Worm (Caenorhabditis elegans): Measurements from ENCODE around the gene T05A7.7.

The T05A7.7 gene

DNA sequence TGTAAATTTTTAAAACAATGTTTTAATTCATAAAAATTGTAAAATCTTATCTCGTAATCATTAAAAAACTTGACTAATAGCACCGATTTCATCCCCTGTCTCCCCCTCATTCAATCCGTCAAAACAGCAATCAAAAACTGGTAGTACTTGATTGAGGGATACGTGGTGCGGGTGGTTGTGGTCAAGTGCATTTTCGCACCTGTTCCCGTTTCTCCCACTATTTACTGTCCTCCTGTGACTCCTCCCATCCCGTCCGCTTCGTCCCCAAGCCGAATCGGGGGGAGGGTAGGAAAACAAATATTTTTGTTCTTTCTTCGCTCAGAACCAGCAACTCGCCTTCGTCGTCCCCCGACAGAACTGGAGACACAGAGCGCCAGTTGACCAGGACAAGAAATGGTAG is 32.5 kb downstream of the T05A7.7 start, which contains the start of gene lgc-27:
Gene lgc-27, plus strand, starts transcription at position 301 of the 400 bp plus-strand sequence.
- TF ChIP-seq sma-3 (GFP tag; optimal IDR thresholded peaks at IDR 0.05) (no peak), unc-39 (tag; optimal IDR thresholded peaks at IDR 0.05) (no peak), lin-39 (tag; optimal IDR thresholded peaks at IDR 0.05) (no peak), mbf-1 (tag; optimal IDR thresholded peaks at IDR 0.05) (no peak), unc-62 (GFP tag; optimal IDR thresholded peaks at IDR 0.05) (no peak), ZK546.5 (tag; optimal IDR thresholded peaks at IDR 0.05) (no peak), ztf-1 (GFP tag; conservative IDR thresholded peaks at IDR 0.05) (no peak), F13H6.1 (tag; optimal IDR thresholded peaks at IDR 0.05) (no peak), peb-1 (tag; optimal IDR thresholded peaks at IDR 0.05) (no peak), fos-1 (tag; optimal IDR thresholded peaks at IDR 0.05) (no peak), elt-1 (tag; optimal IDR thresholded peaks at IDR 0.05) (no peak), nhr-25 (tag; optimal IDR thresholded peaks at IDR 0.05) (no peak), gmeb-1 (tag; optimal IDR thresholded peaks at IDR 0.05) (no peak)

DNA sequence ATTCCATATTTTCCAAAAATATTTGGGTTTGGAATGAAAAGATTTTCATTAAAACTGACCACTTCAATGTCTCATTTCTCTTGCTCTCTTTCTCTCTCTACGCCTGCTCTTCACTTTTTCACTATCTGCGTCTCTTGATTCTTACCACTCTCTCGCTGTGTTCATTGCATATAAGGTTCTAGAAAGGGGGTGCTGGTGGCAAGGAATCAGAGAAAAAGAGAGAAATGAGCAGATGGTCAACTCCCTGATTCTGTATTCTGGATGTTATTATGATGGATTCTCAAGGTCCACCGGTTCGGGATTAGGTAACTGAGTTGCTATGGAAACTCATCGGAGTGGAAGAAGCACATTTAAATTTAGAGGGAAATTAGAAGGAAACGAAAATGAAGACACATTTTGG is 40.5 kb downstream of the T05A7.7 start:
- TF ChIP-seq sma-9 (GFP tag; optimal IDR thresholded peaks at IDR 0.05), result no peak
- no peak for TF ChIP-seq sma-9 (tag; optimal IDR thresholded peaks at IDR 0.05)
- peak; percentile 47 for TF ChIP-seq unc-55 (GFP tag; optimal IDR thresholded peaks at IDR 0.05)
- TF ChIP-seq C34F6.9 (tag; optimal IDR thresholded peaks at IDR 0.05), result peak; percentile 37
- TF ChIP-seq lin-13 (GFP tag; optimal IDR thresholded peaks at IDR 0.05), result no peak

DNA sequence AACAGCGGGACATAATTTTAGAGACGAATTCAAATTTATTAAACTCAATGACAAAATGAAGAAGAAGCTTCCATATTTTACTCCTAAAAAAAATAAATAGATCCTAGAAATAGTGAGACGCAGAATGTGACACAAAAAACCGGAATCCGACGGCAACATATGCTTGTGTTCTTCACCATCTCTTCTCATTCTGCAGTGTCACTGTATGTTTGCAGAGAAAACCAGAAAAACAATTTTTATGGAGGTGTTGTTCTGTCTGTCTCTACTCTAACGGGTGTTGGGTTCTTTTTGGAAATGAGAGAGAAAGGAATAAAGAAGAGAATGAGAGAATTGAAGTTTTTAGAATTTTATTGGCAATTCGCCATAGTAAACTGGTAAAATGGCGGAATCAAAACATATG is 42.4 kb downstream of the T05A7.7 start:
- no peak for TF ChIP-seq unc-55 (GFP tag; optimal IDR thresholded peaks at IDR 0.05)
- TF ChIP-seq alr-1 (tag; optimal IDR thresholded peaks at IDR 0.05), result no peak
- TF ChIP-seq nhr-237 (tag; optimal IDR thresholded peaks at IDR 0.05), result no peak
- TF ChIP-seq sem-4 (tag; optimal IDR thresholded peaks at IDR 0.05), result no peak
- TF ChIP-seq R02D3.7 (tag; optimal IDR thresholded peaks at IDR 0.05), result no peak
- no peak for TF ChIP-seq sma-9 (GFP tag; optimal IDR thresholded peaks at IDR 0.05)
- TF ChIP-seq sma-9 (tag; optimal IDR thresholded peaks at IDR 0.05), result no peak
- TF ChIP-seq ztf-11 (tag; optimal IDR thresholded peaks at IDR 0.05), result no peak
- TF ChIP-seq nhr-77 (tag; optimal IDR thresholded peaks at IDR 0.05), result no peak
- no peak for TF ChIP-seq lin-39 (tag; optimal IDR thresholded peaks at IDR 0.05)
- no peak for TF ChIP-seq gmeb-1 (tag; optimal IDR thresholded peaks at IDR 0.05)
- no peak for TF ChIP-seq lin-11 (tag; optimal IDR thresholded peaks at IDR 0.05)
- TF ChIP-seq C34F6.9 (tag; optimal IDR thresholded peaks at IDR 0.05), result no peak
- no peak for TF ChIP-seq nhr-21 (tag; optimal IDR thresholded peaks at IDR 0.05)
- no peak for TF ChIP-seq mab-5 (tag; optimal IDR thresholded peaks at IDR 0.05)

DNA sequence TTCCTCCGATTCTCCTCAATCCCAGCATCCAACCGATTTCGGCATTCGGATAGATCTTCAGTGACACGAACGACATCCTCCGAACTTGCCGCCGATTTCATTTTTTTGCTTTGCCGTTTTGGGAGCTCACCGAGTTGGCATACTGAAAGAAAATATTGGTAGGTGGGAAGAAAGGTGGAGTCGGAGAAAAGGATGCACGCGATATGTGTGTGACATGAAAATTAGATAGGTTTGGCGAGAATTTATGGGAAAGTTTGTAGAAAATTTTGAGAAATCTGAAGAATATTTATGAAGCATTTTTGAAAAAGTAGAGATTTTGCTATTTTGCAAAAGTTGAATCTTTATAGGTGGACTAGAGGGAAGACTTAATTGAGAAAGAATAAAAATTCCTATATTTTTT is 43.0 kb downstream of the T05A7.7 start, which contains the start of gene che-10:
Gene che-10, minus strand, starts transcription at position 101 of the 400 bp plus-strand sequence.
- TF ChIP-seq peb-1 (tag; optimal IDR thresholded peaks at IDR 0.05), result no peak
- TF ChIP-seq Y55F3AM.14 (GFP tag; optimal IDR thresholded peaks at IDR 0.05), result no peak
- TF ChIP-seq nhr-237 (tag; optimal IDR thresholded peaks at IDR 0.05), result no peak
- no peak for TF ChIP-seq lsy-2 (tag; optimal IDR thresholded peaks at IDR 0.05)
- TF ChIP-seq blmp-1 (tag; optimal IDR thresholded peaks at IDR 0.05; ENCODE audit: insufficient read depth), result no peak
- TF ChIP-seq mdl-1 (tag; optimal IDR thresholded peaks at IDR 0.05), result no peak
- TF ChIP-seq gmeb-1 (tag; optimal IDR thresholded peaks at IDR 0.05), result no peak
- no peak for TF ChIP-seq unc-62 (GFP tag; optimal IDR thresholded peaks at IDR 0.05)
- no peak for TF ChIP-seq ceh-16 (tag; optimal IDR thresholded peaks at IDR 0.05)
- no peak for TF ChIP-seq nhr-23 (tag; optimal IDR thresholded peaks at IDR 0.05)
- TF ChIP-seq sem-4 (tag; optimal IDR thresholded peaks at IDR 0.05), result no peak

DNA sequence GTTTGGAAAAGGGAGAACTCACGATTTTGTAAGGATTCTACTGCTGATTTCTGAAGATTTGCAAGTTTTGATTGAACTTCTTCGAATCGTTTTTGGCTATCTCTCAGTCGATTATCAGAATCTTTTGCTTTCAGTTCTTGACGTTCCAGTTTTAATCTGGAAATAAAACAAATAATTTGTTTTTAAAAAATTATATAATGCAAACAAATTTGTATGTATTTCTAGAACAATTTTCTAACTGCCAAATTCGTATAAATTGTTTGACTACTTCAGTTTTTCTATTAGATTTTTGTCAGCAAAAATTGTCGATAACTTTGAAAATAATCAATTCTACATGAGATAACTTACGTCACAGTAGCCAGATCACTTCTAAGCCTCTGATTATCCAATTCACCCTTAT is 49.8 kb downstream of the T05A7.7 start:
- TF ChIP-seq ceh-16 (tag; optimal IDR thresholded peaks at IDR 0.05), result no peak
- no peak for TF ChIP-seq peb-1 (tag; optimal IDR thresholded peaks at IDR 0.05)
- no peak for TF ChIP-seq dmd-4 (tag; optimal IDR thresholded peaks at IDR 0.05)
- TF ChIP-seq lin-11 (tag; optimal IDR thresholded peaks at IDR 0.05), result no peak
- no peak for TF ChIP-seq ama-1 (optimal IDR thresholded peaks at IDR 0.05)
- no peak for TF ChIP-seq sem-4 (tag; optimal IDR thresholded peaks at IDR 0.05)
- no peak for TF ChIP-seq nhr-23 (tag; optimal IDR thresholded peaks at IDR 0.05)
- TF ChIP-seq zag-1 (tag; optimal IDR thresholded peaks at IDR 0.05), result no peak
- no peak for TF ChIP-seq nhr-77 (tag; optimal IDR thresholded peaks at IDR 0.05)
- no peak for TF ChIP-seq elt-3 (tag; optimal IDR thresholded peaks at IDR 0.05)
- no peak for TF ChIP-seq ztf-11 (tag; optimal IDR thresholded peaks at IDR 0.05)
- no peak for TF ChIP-seq skn-1 (tag; optimal IDR thresholded peaks at IDR 0.05)
- no peak for TF ChIP-seq nhr-10 (tag; optimal IDR thresholded peaks at IDR 0.05)
- no peak for TF ChIP-seq crh-2 (tag; optimal IDR thresholded peaks at IDR 0.05)
- no peak for TF ChIP-seq fos-1 (tag; optimal IDR thresholded peaks at IDR 0.05)
- TF ChIP-seq unc-62 (GFP tag; optimal IDR thresholded peaks at IDR 0.05), result no peak
